Worm (Caenorhabditis elegans): ENCODE measurements around the gene rgs-5.

- TF ChIP-seq unc-62 (GFP tag; optimal IDR thresholded peaks at IDR 0.05) (no peak), ZK185.1 (tag; optimal IDR thresholded peaks at IDR 0.05; ENCODE audit: poor library complexity, severe bottlenecking) (no peak), ama-1 (optimal IDR thresholded peaks at IDR 0.05) (no peak), ama-1 (GFP tag; optimal IDR thresholded peaks at IDR 0.05) (no peak), hmg-1.2 (GFP tag; IDR thresholded peaks at IDR 0.05) (no peak), nhr-90 (tag; optimal IDR thresholded peaks at IDR 0.05) (no peak), pha-4 (tag; optimal IDR thresholded peaks at IDR 0.05) (no peak), hlh-26 (GFP tag; conservative IDR thresholded peaks at IDR 0.05) (no peak), D2030.7 (GFP tag; IDR thresholded peaks at IDR 0.05) (no peak), tbx-9 (tag; optimal IDR thresholded peaks at IDR 0.05; ENCODE audit: borderline replicate concordance) (no peak), B0019.2 (GFP tag; conservative IDR thresholded peaks at IDR 0.05) (no peak), F33H1.4 (GFP tag; IDR thresholded peaks at IDR 0.05) (no peak), nfyb-1 (GFP tag; IDR thresholded peaks at IDR 0.05) (no peak)
These were observed 12.9 kb downstream of the rgs-5 start, which contains the start of gene rbm-26 for ce11 chrIII:5711242-5711641.
